Worm (Caenorhabditis elegans) whole organism, L2 larva: ENCODE measurements around the gene bath-5.

ENCODE experiments used
- C34F6.9 ChIP-seq: fragments of 150-350 bp; optimal IDR thresholded peaks from 2 replicates; lab custom pipeline; 2014; ENCODE audit warnings: missing biosample characterization, missing genetic modification characterization
- ama-1 ChIP-seq: fragments of 150-350 bp; optimal IDR thresholded peaks from 2 replicates; lab custom pipeline; 2018; ENCODE audit warnings: inconsistent platforms
- snpc-4 ChIP-seq: fragments of 150-350 bp; optimal IDR thresholded peaks from 2 replicates; lab custom pipeline; 2014; ENCODE audit warnings: missing biosample characterization, missing genetic modification characterization

- TF ChIP-seq C34F6.9 = no peak
- TF ChIP-seq ama-1 (lab: Kevin White, UChicago) = no peak
- no peak for TF ChIP-seq snpc-4
Measured at ce11 chrII:2030367-2030766, 1.4 kb downstream of the bath-5 start, which contains the start of gene bath-3.
